Worm (Caenorhabditis elegans) whole organism, L4 larva: ENCODE results near the gene rbm-7.

Experiments
- F10B5.3 ChIP-seq: sonication (generic microtip); optimal IDR thresholded peaks from 2 replicates; lab custom pipeline; 2016; ENCODE audit warnings: mild to moderate bottlenecking, missing genetic modification characterization, missing compliant biosample characterization
- F26F4.8 ChIP-seq: fragments of 200-800 bp; sonication (Bioruptor generic); conservative IDR thresholded peaks from 2 replicates; pipeline ENCODE4 v1.3.6; 2022; ENCODE audit warnings: missing genetic modification characterization, missing compliant biosample characterization
- F37D6.2 ChIP-seq: sonication (generic microtip); optimal IDR thresholded peaks from 2 replicates; lab custom pipeline; 2016; ENCODE audit warnings: mild to moderate bottlenecking, missing genetic modification characterization, missing compliant biosample characterization
- F49E8.2 ChIP-seq: sonication (generic microtip); optimal IDR thresholded peaks from 2 replicates; lab custom pipeline; 2016; ENCODE audit warnings: missing compliant biosample characterization, mild to moderate bottlenecking, missing genetic modification characterization, borderline replicate concordance
- T26A8.4 ChIP-seq: fragments of 200-800 bp; sonication (Bioruptor generic); IDR thresholded peaks from 2 replicates; pipeline ENCODE4 v1.3.6; 2022; ENCODE audit warnings: missing genetic modification characterization, missing compliant biosample characterization
- Y105C5A.15 ChIP-seq: fragments of 200-800 bp; sonication (Bioruptor generic); IDR thresholded peaks from 2 replicates; pipeline ENCODE4 v1.3.6; 2022; ENCODE audit warnings: missing genetic modification characterization, missing compliant biosample characterization
- Y48G9A.11 ChIP-seq: fragments of 200-800 bp; sonication (Bioruptor generic); IDR thresholded peaks from 2 replicates; pipeline ENCODE4 v1.3.6; 2022; ENCODE audit warnings: missing genetic modification reagents, missing genetic modification characterization, missing compliant biosample characterization
- Y75B8A.6 ChIP-seq: fragments of 200-800 bp; sonication (Bioruptor generic); IDR thresholded peaks from 2 replicates; pipeline ENCODE4 v1.3.6; 2022; ENCODE audit warnings: missing genetic modification reagents, missing genetic modification characterization, missing compliant biosample characterization
- aly-2 ChIP-seq: sonication (generic microtip); optimal IDR thresholded peaks from 2 replicates; lab custom pipeline; 2018; ENCODE audit warnings: missing biosample characterization, missing genetic modification characterization
- ceh-32 ChIP-seq: sonication (generic microtip); optimal IDR thresholded peaks from 2 replicates; lab custom pipeline; 2016; ENCODE audit warnings: mild to moderate bottlenecking, missing genetic modification characterization, missing compliant biosample characterization; ENCODE audit not compliant: poor library complexity
- cey-2 ChIP-seq: sonication (generic microtip); optimal IDR thresholded peaks from 3 replicates; lab custom pipeline; 2017; ENCODE audit warnings: missing genetic modification characterization, mild to moderate bottlenecking, missing compliant biosample characterization, antibody characterized with exemption, borderline replicate concordance; ENCODE audit not compliant: insufficient read depth
- daf-19 ChIP-seq: fragments of 200-800 bp; sonication (Bioruptor generic); conservative IDR thresholded peaks from 2 replicates; pipeline ENCODE4 v1.3.6; 2022; ENCODE audit warnings: missing genetic modification characterization, missing compliant biosample characterization
- dpl-1 ChIP-seq: fragments of 150-350 bp; optimal IDR thresholded peaks from 2 replicates; lab custom pipeline; 2014; ENCODE audit warnings: missing biosample characterization, missing genetic modification reagents, missing genetic modification characterization
- duxl-1 ChIP-seq: sonication (generic microtip); optimal IDR thresholded peaks from 2 replicates; lab custom pipeline; 2016; ENCODE audit warnings: mild to moderate bottlenecking, missing genetic modification characterization, moderate library complexity, missing compliant biosample characterization; ENCODE audit not compliant: poor library complexity
- dve-1 ChIP-seq: sonication (generic microtip); optimal IDR thresholded peaks from 2 replicates; lab custom pipeline; 2017; ENCODE audit warnings: antibody characterized with exemption, mild to moderate bottlenecking, missing genetic modification characterization, missing compliant biosample characterization; ENCODE audit not compliant: insufficient read depth
- egl-43 ChIP-seq: fragments of 200-800 bp; sonication (Bioruptor generic); IDR thresholded peaks from 2 replicates; pipeline ENCODE4 v1.3.6; 2022; ENCODE audit warnings: missing genetic modification reagents, missing genetic modification characterization, missing compliant biosample characterization
- fkh-10 ChIP-seq: fragments of 150-350 bp; optimal IDR thresholded peaks from 2 replicates; lab custom pipeline; 2014; ENCODE audit warnings: missing biosample characterization, missing genetic modification reagents, missing genetic modification characterization
- jun-1 ChIP-seq: fragments of 150-350 bp; optimal IDR thresholded peaks from 2 replicates; lab custom pipeline; 2014; ENCODE audit warnings: missing biosample characterization, missing genetic modification reagents, missing genetic modification characterization
- lin-1 ChIP-seq: fragments of 200-800 bp; sonication (Bioruptor generic); IDR thresholded peaks from 2 replicates; pipeline ENCODE4 v1.3.6; 2022; ENCODE audit warnings: missing genetic modification reagents, missing genetic modification characterization, missing compliant biosample characterization
- lin-29 ChIP-seq: fragments of 200-800 bp; sonication (Bioruptor generic); IDR thresholded peaks from 2 replicates; pipeline ENCODE4 v1.3.6; 2022; ENCODE audit warnings: missing genetic modification reagents, missing genetic modification characterization, missing compliant biosample characterization
- lin-38 ChIP-seq: fragments of 200-800 bp; sonication (Bioruptor generic); IDR thresholded peaks from 2 replicates; pipeline ENCODE4 v1.3.6; 2022; ENCODE audit warnings: missing genetic modification reagents, missing genetic modification characterization, missing compliant biosample characterization
- lir-3 ChIP-seq: sonication (generic microtip); optimal IDR thresholded peaks from 2 replicates; lab custom pipeline; 2016; ENCODE audit warnings: mild to moderate bottlenecking, missing genetic modification characterization, missing compliant biosample characterization
- lsy-2 ChIP-seq, 2 experiments: fragments of 150-350 bp in 1 of 2; sonication (generic microtip) in 1 of 2; optimal IDR thresholded peaks; 2 replicates each; lab custom pipeline; 2014 to 2017; ENCODE audit warnings: missing biosample characterization in 2 of 2, missing genetic modification characterization in 2 of 2
- madf-9 ChIP-seq: fragments of 200-800 bp; sonication (Bioruptor generic); conservative IDR thresholded peaks from 2 replicates; pipeline ENCODE4 v1.3.6; 2022; ENCODE audit warnings: missing genetic modification reagents, missing genetic modification characterization, missing compliant biosample characterization
- mdl-1 ChIP-seq, 2 experiments: fragments of 150-350 bp in 1 of 2; sonication (generic microtip) in 1 of 2; optimal IDR thresholded peaks; 2 replicates each; lab custom pipeline; 2014 to 2017; ENCODE audit warnings: missing biosample characterization in 2 of 2, missing genetic modification characterization in 2 of 2
- mes-2 ChIP-seq: sonication (generic microtip); optimal IDR thresholded peaks from 2 replicates; lab custom pipeline; 2016; ENCODE audit warnings: missing genotype, mild to moderate bottlenecking, missing genetic modification characterization, missing compliant biosample characterization; ENCODE audit not compliant: poor library complexity, severe bottlenecking
- mxl-2 ChIP-seq: fragments of 200-800 bp; sonication (Bioruptor generic); conservative IDR thresholded peaks from 2 replicates; pipeline ENCODE4 v1.3.6; 2022; ENCODE audit warnings: missing genetic modification reagents, missing genetic modification characterization, missing compliant biosample characterization
- nhr-11 ChIP-seq: fragments of 150-350 bp; optimal IDR thresholded peaks from 2 replicates; lab custom pipeline; 2014; ENCODE audit warnings: missing biosample characterization, missing genetic modification characterization
- nhr-111 ChIP-seq: fragments of 200-800 bp; sonication (Bioruptor generic); optimal IDR thresholded peaks from 2 replicates; lab custom pipeline; 2018; ENCODE audit warnings: mild to moderate bottlenecking, missing genetic modification characterization, missing compliant biosample characterization
- nhr-41 ChIP-seq: fragments of 200-800 bp; sonication (Bioruptor generic); IDR thresholded peaks from 2 replicates; pipeline ENCODE4 v1.3.6; 2022; ENCODE audit warnings: missing genetic modification reagents, missing genetic modification characterization, missing compliant biosample characterization
- nhr-42 ChIP-seq: fragments of 200-800 bp; sonication (Bioruptor generic); IDR thresholded peaks from 2 replicates; pipeline ENCODE4 v1.3.6; 2022; ENCODE audit warnings: missing genetic modification characterization, missing compliant biosample characterization
- nhr-6 ChIP-seq: fragments of 150-350 bp; optimal IDR thresholded peaks from 2 replicates; lab custom pipeline; 2014; ENCODE audit warnings: missing biosample characterization, missing genetic modification characterization
- nhr-77 ChIP-seq: fragments of 150-350 bp; optimal IDR thresholded peaks from 2 replicates; lab custom pipeline; 2014; ENCODE audit warnings: missing biosample characterization, missing genetic modification characterization
- php-3 ChIP-seq: fragments of 200-800 bp; sonication (Bioruptor generic); IDR thresholded peaks from 2 replicates; pipeline ENCODE4 v1.3.6; 2022; ENCODE audit warnings: missing genetic modification reagents, missing genetic modification characterization, missing compliant biosample characterization
- pqm-1 ChIP-seq: sonication (generic microtip); optimal IDR thresholded peaks from 2 replicates; lab custom pipeline; 2017; ENCODE audit warnings: missing biosample characterization, missing genetic modification characterization
- rbr-2 ChIP-seq: sonication (generic microtip); optimal IDR thresholded peaks from 2 replicates; lab custom pipeline; 2016; ENCODE audit warnings: missing genotype, missing genetic modification characterization, missing compliant biosample characterization
- sdz-12 ChIP-seq: fragments of 200-800 bp; sonication (Bioruptor generic); optimal IDR thresholded peaks from 2 replicates; lab custom pipeline; 2018; ENCODE audit warnings: mild to moderate bottlenecking, missing genetic modification characterization, missing compliant biosample characterization
- skn-1 ChIP-seq: fragments of 150-350 bp; optimal IDR thresholded peaks from 2 replicates; lab custom pipeline; 2014; ENCODE audit warnings: missing biosample characterization, missing genetic modification characterization
- snpc-1.2 ChIP-seq: fragments of 200-800 bp; sonication (Bioruptor generic); IDR thresholded peaks from 2 replicates; pipeline ENCODE4 v1.3.6; 2022; ENCODE audit warnings: missing genetic modification reagents, missing genetic modification characterization, missing compliant biosample characterization
- snpc-4 ChIP-seq: fragments of 150-350 bp; optimal IDR thresholded peaks from 2 replicates; lab custom pipeline; 2014; ENCODE audit warnings: missing biosample characterization, missing genetic modification characterization
- spr-1 ChIP-seq: sonication (generic microtip); optimal IDR thresholded peaks from 2 replicates; lab custom pipeline; 2016; ENCODE audit warnings: mild to moderate bottlenecking, missing genetic modification characterization, missing compliant biosample characterization
- spr-3 ChIP-seq: fragments of 200-800 bp; sonication (Bioruptor generic); optimal IDR thresholded peaks from 2 replicates; lab custom pipeline; 2018; ENCODE audit warnings: mild to moderate bottlenecking, missing genetic modification characterization, missing compliant biosample characterization
- tra-1 ChIP-seq: fragments of 200-800 bp; sonication (Bioruptor generic); IDR thresholded peaks from 2 replicates; pipeline ENCODE4 v1.3.6; 2022; ENCODE audit warnings: missing genetic modification reagents, missing genetic modification characterization, missing compliant biosample characterization
- unc-62 ChIP-seq, 3 experiments: fragments of 150-350 bp in 1 of 3; sonication (generic microtip); optimal IDR thresholded peaks in 2 of 3; peaks in 1 of 3; 1 replicate in 1 of 3; 2 replicates in 2 of 3; lab custom pipeline; 2014 to 2017; ENCODE audit warnings: missing biosample characterization in 3 of 3, missing genetic modification characterization in 3 of 3, missing genetic modification reagents in 3 of 3, missing genotype in 1 of 3
- vab-7 ChIP-seq: fragments of 200-800 bp; sonication (Bioruptor generic); IDR thresholded peaks from 2 replicates; pipeline ENCODE4 v1.3.6; 2022; ENCODE audit warnings: missing genetic modification reagents, missing genetic modification characterization, missing compliant biosample characterization
- zag-1 ChIP-seq: fragments of 150-350 bp; optimal IDR thresholded peaks from 2 replicates; lab custom pipeline; 2014; ENCODE audit warnings: missing biosample characterization, missing genetic modification characterization

The rbm-7 gene

ce11 chrIII:12925947-12926607 lies 5.6 kb downstream of the rbm-7 start, which contains the start of the genes npp-25 and mrps-10 (continued):
- TF ChIP-seq F49E8.2 (tag; lab: Kevin White, UChicago), result no peak
- TF ChIP-seq lin-38 (GFP tag; lab: Robert Waterston, UW), result peak; percentile 36
- no peak for TF ChIP-seq F26F4.8 (GFP tag; lab: Robert Waterston, UW)
- TF ChIP-seq F10B5.3 (tag; lab: Kevin White, UChicago), result no peak
- no peak for TF ChIP-seq Y48G9A.11 (GFP tag; lab: Robert Waterston, UW)
- no peak for TF ChIP-seq nhr-6 (tag; lab: Kevin White, UChicago)
- TF ChIP-seq skn-1 (tag; lab: Kevin White, UChicago), result no peak
- TF ChIP-seq zag-1 (tag; lab: Kevin White, UChicago), result no peak
- TF ChIP-seq mes-2 (tag; lab: Kevin White, UChicago), result peak; percentile 19
- TF ChIP-seq rbr-2 (tag; lab: Kevin White, UChicago), result peak; percentile 51
- TF ChIP-seq F37D6.2 (tag; lab: Kevin White, UChicago), result no peak
- no peak for TF ChIP-seq lin-29 (GFP tag; lab: Robert Waterston, UW)
- TF ChIP-seq nhr-41 (GFP tag; lab: Robert Waterston, UW), result no peak
- no peak for TF ChIP-seq snpc-1.2 (GFP tag; lab: Robert Waterston, UW)
- no peak for TF ChIP-seq spr-1 (tag; lab: Kevin White, UChicago)
- TF ChIP-seq nhr-77, result no peak
- TF ChIP-seq spr-3, result no peak
- TF ChIP-seq egl-43 (GFP tag; lab: Robert Waterston, UW), result no peak
- TF ChIP-seq tra-1, result no peak
- no peak for TF ChIP-seq pqm-1 (tag; lab: Kevin White, UChicago)
- TF ChIP-seq lir-3, result no peak
- peak; percentile 2 for TF ChIP-seq dve-1 (tag; lab: Kevin White, UChicago)
- TF ChIP-seq vab-7, result no peak
- TF ChIP-seq nhr-111 (GFP tag; lab: Kevin White, UChicago), result no peak

DNA sequence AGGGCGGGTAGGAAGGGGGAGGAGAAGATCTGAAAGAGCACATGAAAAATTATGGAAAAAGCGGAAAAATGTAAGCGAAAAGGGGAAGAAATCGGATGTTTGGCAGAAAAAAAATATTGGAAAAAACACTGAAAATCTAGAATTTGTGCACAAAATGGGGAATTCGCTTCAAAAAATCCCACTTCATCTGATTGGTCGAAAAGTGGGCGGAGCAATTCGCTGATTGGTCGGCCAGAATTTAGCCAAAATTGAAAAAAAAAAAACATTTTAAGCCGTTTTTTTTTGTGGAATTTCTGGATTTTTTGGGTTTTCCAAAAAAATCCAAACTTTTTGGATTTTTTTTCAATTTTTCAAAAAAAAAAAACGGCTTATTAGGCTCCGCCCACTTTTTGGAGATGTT lies 10.9 kb downstream of the rbm-7 start:
- TF ChIP-seq fkh-10 (GFP tag; lab: Kevin White, UChicago), result no peak
- no peak for TF ChIP-seq dpl-1 (GFP tag; lab: Kevin White, UChicago)

ce11 chrIII:12919882-12920281 lies 11.8 kb downstream of the rbm-7 start:
- TF ChIP-seq cey-2 (tag; lab: Kevin White, UChicago) (no peak), lir-3 (no peak), unc-62 (GFP tag; optimal IDR thresholded peaks at IDR 0.05 in 1 of 2; lab: Kevin White, UChicago) (no peak), unc-62 (tag; optimal IDR thresholded peaks at IDR 0.05; lab: Kevin White, UChicago) (no peak), nhr-41 (GFP tag; lab: Robert Waterston, UW) (no peak), fkh-10 (GFP tag; lab: Kevin White, UChicago) (no peak), jun-1 (tag; lab: Kevin White, UChicago) (peak; percentile 23), duxl-1 (tag; lab: Kevin White, UChicago) (peak; percentile 20), nhr-42 (GFP tag; lab: Robert Waterston, UW) (no peak), php-3 (GFP tag; lab: Robert Waterston, UW) (no peak), Y75B8A.6 (no peak), lin-1 (GFP tag; lab: Robert Waterston, UW) (no peak), nhr-11 (tag; lab: Kevin White, UChicago) (no peak), mxl-2 (GFP tag; lab: Robert Waterston, UW) (no peak), mdl-1 (tag; optimal IDR thresholded peaks at IDR 0.05; lab: Kevin White, UChicago) (no peak), snpc-4 (tag; lab: Kevin White, UChicago) (no peak), lin-29 (GFP tag; lab: Robert Waterston, UW) (no peak), aly-2 (tag; lab: Kevin White, UChicago) (no peak), lsy-2 (tag; optimal IDR thresholded peaks at IDR 0.05; lab: Kevin White, UChicago) (peak in 1 of 2 experiments; percentile 43), ceh-32 (no peak), T26A8.4 (peak; percentile 53; the same call in 1 of the 2 replicates), Y105C5A.15 (GFP tag; lab: Robert Waterston, UW) (no peak), nhr-77 (no peak), madf-9 (GFP tag; lab: Robert Waterston, UW) (no peak), mes-2 (tag; lab: Kevin White, UChicago) (peak; percentile 60), daf-19 (no peak), sdz-12 (no peak)
